Worm (Caenorhabditis elegans) whole organism, young adult: ENCODE data around the gene klp-3.

Source experiments
- C06A6.2 ChIP-seq: fragments of 200-800 bp; sonication (Bioruptor generic); conservative IDR thresholded peaks from 2 replicates; pipeline ENCODE4 v1.3.6; 2022; ENCODE audit warnings: missing genetic modification characterization, missing compliant biosample characterization
- D2030.7 ChIP-seq: fragments of 200-800 bp; sonication (Bioruptor generic); IDR thresholded peaks from 2 replicates; pipeline ENCODE4 v1.3.6; 2022; ENCODE audit warnings: missing genetic modification reagents, missing genetic modification characterization, missing compliant biosample characterization
- Y67H2A.10 ChIP-seq: fragments of 200-800 bp; sonication (Bioruptor generic); conservative IDR thresholded peaks from 2 replicates; pipeline ENCODE4 v1.3.6; 2022; ENCODE audit warnings: missing genetic modification reagents, missing genetic modification characterization, missing compliant biosample characterization
- attf-3 ChIP-seq: fragments of 200-800 bp; sonication (Bioruptor generic); conservative IDR thresholded peaks from 2 replicates; pipeline ENCODE4 v1.3.6; 2022; ENCODE audit warnings: missing genetic modification reagents, missing genetic modification characterization, missing compliant biosample characterization
- bed-2 ChIP-seq: fragments of 200-800 bp; sonication (Bioruptor generic); IDR thresholded peaks from 2 replicates; pipeline ENCODE4 v1.3.6; 2022; ENCODE audit warnings: missing genetic modification reagents, missing genetic modification characterization, missing compliant biosample characterization
- ceh-58 ChIP-seq: fragments of 200-800 bp; sonication (Bioruptor generic); IDR thresholded peaks from 2 replicates; pipeline ENCODE4 v1.3.6; 2022; ENCODE audit warnings: missing genetic modification characterization, missing compliant biosample characterization
- ceh-91 ChIP-seq: fragments of 200-800 bp; sonication (Bioruptor generic); IDR thresholded peaks from 2 replicates; pipeline ENCODE4 v1.3.6; 2022; ENCODE audit warnings: missing genetic modification reagents, missing genetic modification characterization, missing compliant biosample characterization
- lsl-1 ChIP-seq: fragments of 200-800 bp; sonication (Bioruptor generic); optimal IDR thresholded peaks from 2 replicates; lab custom pipeline; 2018; ENCODE audit warnings: mild to moderate bottlenecking, missing genetic modification characterization, moderate library complexity, missing compliant biosample characterization
- nfya-1 ChIP-seq: sonication (generic microtip); optimal IDR thresholded peaks from 2 replicates; lab custom pipeline; 2017; ENCODE audit warnings: antibody characterized with exemption, missing compliant biosample characterization, missing genetic modification characterization, borderline replicate concordance; ENCODE audit not compliant: insufficient read depth
- repo-1 ChIP-seq: sonication (generic microtip); optimal IDR thresholded peaks from 2 replicates; lab custom pipeline; 2017; ENCODE audit warnings: mild to moderate bottlenecking, missing genetic modification characterization, missing compliant biosample characterization
- snpc-1.1 ChIP-seq: sonication (generic microtip); optimal IDR thresholded peaks from 2 replicates; lab custom pipeline; 2017; ENCODE audit warnings: missing genetic modification characterization, mild to moderate bottlenecking, missing compliant biosample characterization, antibody characterized with exemption, moderate library complexity, missing genotype, missing genetic modification reagents; ENCODE audit not compliant: insufficient read depth
- unc-62 ChIP-seq: fragments of 150-350 bp; optimal IDR thresholded peaks from 2 replicates; lab custom pipeline; 2014; ENCODE audit warnings: missing biosample characterization, missing genetic modification reagents, missing genetic modification characterization
- ztf-28 ChIP-seq: fragments of 200-800 bp; sonication (Bioruptor generic); IDR thresholded peaks from 2 replicates; pipeline ENCODE4 v1.3.6; 2022; ENCODE audit warnings: missing genetic modification reagents, missing genetic modification characterization, missing compliant biosample characterization

- TF ChIP-seq lsl-1: no peak
- TF ChIP-seq bed-2 (GFP tag; lab: Robert Waterston, UW): no peak
- TF ChIP-seq Y67H2A.10 (GFP tag; lab: Robert Waterston, UW): no peak
- no peak for TF ChIP-seq snpc-1.1
- TF ChIP-seq unc-62 (GFP tag; lab: Kevin White, UChicago): no peak
- no peak for TF ChIP-seq attf-3 (GFP tag; lab: Robert Waterston, UW)
- no peak for TF ChIP-seq nfya-1 (tag; lab: Kevin White, UChicago)
- TF ChIP-seq repo-1: no peak
- TF ChIP-seq ztf-28 (GFP tag; lab: Robert Waterston, UW): no peak
- no peak for TF ChIP-seq D2030.7
- no peak for TF ChIP-seq ceh-58 (GFP tag; lab: Robert Waterston, UW)
- TF ChIP-seq ceh-91 (GFP tag; lab: Robert Waterston, UW): no peak
- TF ChIP-seq C06A6.2 (GFP tag; lab: Robert Waterston, UW): no peak
Measured at ce11 chrII:7849697-7850096, 7.5 kb downstream of the klp-3 start, which contains the start of gene acr-7.
